Fruit fly (Drosophila melanogaster): ENCODE results near the gene Prestin.
A peak's percentile ranks its signal among the peaks of the same experiment; 100 is the strongest.

The Prestin gene

DNA sequence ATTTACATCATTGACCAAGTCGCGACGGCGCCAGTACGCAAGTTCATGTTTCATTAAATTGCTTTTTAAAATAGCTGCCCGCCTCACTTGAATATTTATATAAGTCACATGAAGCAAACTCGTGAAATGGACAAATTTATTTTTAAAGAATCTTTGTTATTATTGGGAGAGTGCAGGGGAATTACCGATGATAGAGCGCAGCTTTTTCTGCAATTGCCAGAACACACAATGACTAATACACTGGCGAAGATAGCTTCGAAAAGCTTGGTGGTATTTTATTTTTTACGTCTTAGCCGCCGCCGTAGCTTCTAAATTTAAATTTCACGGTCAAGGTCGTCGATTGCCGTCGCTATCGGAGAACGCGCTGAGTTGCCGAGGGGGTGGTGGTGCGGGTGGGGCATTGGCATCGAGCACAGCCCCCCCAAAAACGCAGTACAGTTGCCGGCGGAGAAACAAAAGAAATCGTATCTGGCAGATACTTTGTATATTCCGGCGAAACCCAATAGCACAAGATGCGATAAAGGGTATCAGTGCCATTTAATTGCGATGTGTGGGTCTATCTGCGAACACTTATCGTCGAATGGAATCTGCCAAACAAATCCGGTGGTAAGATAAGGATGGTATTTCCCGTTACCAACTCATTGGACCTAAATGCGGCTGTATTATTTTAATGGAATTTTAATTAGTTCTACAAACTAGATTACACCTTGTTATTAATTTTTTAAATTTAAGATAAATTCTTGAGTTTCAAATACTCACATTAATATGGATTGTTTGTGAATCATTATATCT lies 5.6 kb upstream of the Prestin start:
- TF ChIP-seq svp (GFP tag) (peak; percentile 17), Eip78C (GFP tag) (peak; percentile 49), Eip93F (GFP tag; optimal IDR thresholded peaks at IDR 0.05) (peak; percentile 92), dac (GFP tag; optimal IDR thresholded peaks at IDR 0.05) (no peak), CG8119 (GFP tag; IDR thresholded peaks at IDR 0.05) (no peak), vri (GFP tag; optimal IDR thresholded peaks at IDR 0.05) (peak; percentile 78), acj6 (GFP tag; optimal IDR thresholded peaks at IDR 0.05) (no peak), CG16779 (tag; optimal IDR thresholded peaks at IDR 0.05) (no peak), CG4318 (GFP tag; optimal IDR thresholded peaks at IDR 0.05) (no peak), fkh (GFP tag; optimal IDR thresholded peaks at IDR 0.05) (no peak), Sox14 (GFP tag; optimal IDR thresholded peaks at IDR 0.05) (peak; percentile 54), pdm3 (GFP tag; optimal IDR thresholded peaks at IDR 0.05) (no peak), Smox (GFP tag; optimal IDR thresholded peaks at IDR 0.05) (no peak)

DNA sequence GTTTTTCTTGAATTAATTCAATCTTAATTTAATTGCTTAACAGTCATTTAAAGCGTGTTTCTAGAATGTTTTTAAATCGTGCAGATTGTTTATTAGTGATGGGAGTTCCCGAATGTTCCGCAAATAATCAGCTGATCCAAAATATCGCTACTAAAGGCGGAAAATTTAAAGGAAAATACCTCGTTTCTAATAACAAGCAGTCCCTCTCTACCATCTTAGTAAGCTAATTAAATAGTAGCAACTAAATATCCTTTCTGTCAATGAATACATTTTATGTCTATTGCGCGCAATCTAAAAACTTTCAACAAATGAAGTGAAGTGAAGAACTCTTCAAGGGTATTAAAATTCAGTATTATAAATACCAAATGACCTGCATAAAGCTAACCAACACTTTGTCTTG lies 4.8 kb upstream of the Prestin start, which contains the start of gene CG5290:
CG5290 (minus strand) TSS at position 118 of the 400 bp plus-strand sequence.
- TF ChIP-seq CG16779 (tag; optimal IDR thresholded peaks at IDR 0.05) (no peak), CG6792 (GFP tag; optimal IDR thresholded peaks at IDR 0.05) (no peak), CG6808 (GFP tag; optimal IDR thresholded peaks at IDR 0.05) (no peak), eg (GFP tag; IDR thresholded peaks at IDR 0.05) (no peak), CG32006 (GFP tag; optimal IDR thresholded peaks at IDR 0.05) (no peak), svp (GFP tag) (peak; percentile 59), acj6 (GFP tag; optimal IDR thresholded peaks at IDR 0.05) (peak; percentile 23), Sox15 (GFP tag; optimal IDR thresholded peaks at IDR 0.05) (no peak), Hr4 (GFP tag; optimal IDR thresholded peaks at IDR 0.05) (peak; percentile 43), CG4318 (GFP tag; optimal IDR thresholded peaks at IDR 0.05) (no peak), Sox14 (GFP tag; optimal IDR thresholded peaks at IDR 0.05) (peak; percentile 29), Ets96B (tag; optimal IDR thresholded peaks at IDR 0.05) (peak; percentile 7), CG1621 (tag; optimal IDR thresholded peaks at IDR 0.05) (no peak), Hr39 (GFP tag; optimal IDR thresholded peaks at IDR 0.05) (peak; percentile 41), lz (GFP tag; optimal IDR thresholded peaks at IDR 0.05) (peak; percentile 34), Hr38 (GFP tag; optimal IDR thresholded peaks at IDR 0.05) (no peak), Sox102F (GFP tag; optimal IDR thresholded peaks at IDR 0.05) (no peak), CG31627 (GFP tag; optimal IDR thresholded peaks at IDR 0.05) (peak; percentile 66), topi (GFP tag; optimal IDR thresholded peaks at IDR 0.05) (peak; percentile 11), pdm3 (GFP tag; optimal IDR thresholded peaks at IDR 0.05) (peak; percentile 53), CG8119 (GFP tag; IDR thresholded peaks at IDR 0.05) (no peak), CG10669 (GFP tag; optimal IDR thresholded peaks at IDR 0.05) (no peak), Lpt (GFP tag; optimal IDR thresholded peaks at IDR 0.05) (no peak), ss (GFP tag; optimal IDR thresholded peaks at IDR 0.05) (no peak), CG6163 (GFP tag; IDR thresholded peaks at IDR 0.05) (no peak), CG11762 (GFP tag; optimal IDR thresholded peaks at IDR 0.05; ENCODE audit: insufficient read depth) (peak; percentile 5), achi (GFP tag; optimal IDR thresholded peaks at IDR 0.05) (no peak), fkh (GFP tag; optimal IDR thresholded peaks at IDR 0.05) (peak; percentile 32), fd59A (GFP tag; optimal IDR thresholded peaks at IDR 0.05) (no peak), Ets21C (GFP tag; optimal IDR thresholded peaks at IDR 0.05) (no peak), Blimp-1 (GFP tag; optimal IDR thresholded peaks at IDR 0.05) (no peak), spab (GFP tag; optimal IDR thresholded peaks at IDR 0.05) (no peak), fd85E (GFP tag; optimal IDR thresholded peaks at IDR 0.05) (no peak), Met (GFP tag; optimal IDR thresholded peaks at IDR 0.05) (peak; percentile 45), net (GFP tag; optimal IDR thresholded peaks at IDR 0.05) (no peak), Gug (GFP tag; IDR thresholded peaks at IDR 0.05) (no peak), dac (GFP tag; optimal IDR thresholded peaks at IDR 0.05) (no peak), Eip78C (GFP tag) (peak; percentile 71), OdsH (GFP tag; optimal IDR thresholded peaks at IDR 0.05) (peak; percentile 44), CG34406 (GFP tag; optimal IDR thresholded peaks at IDR 0.05) (no peak), Smox (GFP tag; optimal IDR thresholded peaks at IDR 0.05) (peak; percentile 40), dsx (GFP tag; optimal IDR thresholded peaks at IDR 0.05; ENCODE audit: poor library complexity, severe bottlenecking) (no peak), cyc (GFP tag; optimal IDR thresholded peaks at IDR 0.05) (peak; percentile 43), CG11294 (GFP tag; IDR thresholded peaks at IDR 0.05) (no peak), CG6276 (GFP tag; optimal IDR thresholded peaks at IDR 0.05) (no peak)
